Worm (Caenorhabditis elegans): ENCODE results near the gene C50B6.9.

DNA sequence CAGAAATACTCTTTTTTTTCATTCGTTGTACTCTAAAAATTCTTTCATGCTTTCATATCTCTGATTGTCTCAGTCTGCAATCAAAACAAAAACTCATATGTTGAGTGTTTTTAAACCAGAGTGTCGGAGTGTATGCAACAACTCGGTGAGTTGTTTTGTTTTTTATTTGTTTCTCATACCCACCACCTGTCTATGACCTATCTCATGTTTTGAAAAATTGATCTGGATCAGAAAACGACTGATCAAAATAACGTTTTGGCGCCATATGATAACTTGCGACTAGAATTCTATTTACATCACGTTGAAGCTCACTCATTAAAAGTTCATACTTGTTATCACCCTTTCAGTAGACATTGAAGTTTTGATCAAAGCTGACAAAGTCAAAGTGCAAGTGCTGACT, 37.5 kb upstream of the C50B6.9 start:
- TF ChIP-seq W03F9.2 (tag; optimal IDR thresholded peaks at IDR 0.05) (no peak), him-1 (tag; optimal IDR thresholded peaks at IDR 0.05) (no peak), dao-5 (tag; optimal IDR thresholded peaks at IDR 0.05) (no peak)

Data from whole organism, L4/young adult.